Worm (Caenorhabditis elegans): ENCODE measurements around the gene Y75B12B.10.

The Y75B12B.10 gene

ce11 chrV:15199768-15200167, at the start of gene Y75B12B.10:
Gene Y75B12B.10 (plus strand): TSS chrV:15200068.
- TF ChIP-seq unc-62 (GFP tag; optimal IDR thresholded peaks at IDR 0.05) = no peak

- TF ChIP-seq unc-62 (GFP tag; optimal IDR thresholded peaks at IDR 0.05) = no peak
Measured at ce11 chrV:15150176-15150575, 49.7 kb upstream of the Y75B12B.10 start.

- no peak for TF ChIP-seq unc-62 (GFP tag; optimal IDR thresholded peaks at IDR 0.05)
Measured at ce11 chrV:15150661-15151060, 49.2 kb upstream of the Y75B12B.10 start, which contains the start of gene T09F5.2. Gene T09F5.2 (plus strand): TSS chrV:15150961.

ce11 chrV:15152010-15152409, 47.9 kb upstream of the Y75B12B.10 start:
- TF ChIP-seq unc-62 (GFP tag; optimal IDR thresholded peaks at IDR 0.05) = no peak

- TF ChIP-seq unc-62 (GFP tag; optimal IDR thresholded peaks at IDR 0.05) = no peak
Measured at ce11 chrV:15153277-15153676, 46.6 kb upstream of the Y75B12B.10 start, which contains the start of gene srh-55. Gene srh-55 (plus strand): TSS chrV:15153577.

DNA sequence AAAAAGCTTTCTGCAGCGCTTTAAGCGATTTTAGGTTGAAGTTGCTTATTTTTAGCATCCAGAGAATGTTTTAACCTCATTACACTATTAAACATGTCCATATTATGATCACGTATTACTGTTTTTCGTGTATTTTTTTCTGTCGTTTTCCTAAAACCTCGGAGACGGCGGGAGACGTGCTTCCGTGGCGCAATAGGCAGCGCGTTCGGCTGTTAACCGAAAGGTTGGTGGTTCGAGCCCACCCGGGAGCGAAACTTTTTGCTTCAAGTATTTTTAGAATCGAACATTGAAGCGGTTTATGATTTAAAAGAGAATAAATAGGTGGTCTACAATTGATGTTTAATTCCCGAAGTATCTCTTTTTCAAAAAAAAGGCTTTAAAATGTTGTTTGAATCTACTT, 43.4 kb upstream of the Y75B12B.10 start:
- no peak for TF ChIP-seq unc-62 (GFP tag; optimal IDR thresholded peaks at IDR 0.05)

- no peak for TF ChIP-seq unc-62 (GFP tag; optimal IDR thresholded peaks at IDR 0.05)
Measured at ce11 chrV:15158691-15159090, 41.2 kb upstream of the Y75B12B.10 start, which contains the start of gene str-45. Gene str-45 (plus strand): TSS chrV:15158991.

- no peak for TF ChIP-seq unc-62 (GFP tag; optimal IDR thresholded peaks at IDR 0.05)
Measured at ce11 chrV:15162697-15163096, 37.2 kb upstream of the Y75B12B.10 start, which contains the start of gene srz-11. Gene srz-11 (plus strand): TSS chrV:15163082.

DNA sequence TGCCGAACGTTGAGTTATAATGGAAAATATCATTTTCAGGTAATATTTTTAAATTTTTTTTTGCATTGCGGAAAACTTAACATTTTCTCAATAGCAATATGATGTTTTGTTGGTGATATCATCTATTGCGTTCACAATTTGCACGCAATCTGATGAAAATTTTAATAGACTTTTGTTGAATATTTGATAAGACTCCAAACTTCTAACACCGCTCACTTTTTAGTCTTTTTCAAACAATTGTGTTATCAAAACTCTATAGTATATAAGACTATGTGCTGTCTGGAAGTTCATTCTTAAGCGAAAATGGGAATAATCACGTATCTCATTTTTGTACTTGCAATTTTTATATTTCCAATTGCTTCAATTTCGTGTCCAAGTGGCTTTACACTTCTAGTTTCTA, 24.4 kb upstream of the Y75B12B.10 start, which contains the start of gene clec-47:
clec-47 (plus strand) TSS at position 301 of the 400 bp plus-strand sequence.
- TF ChIP-seq unc-62 (GFP tag; optimal IDR thresholded peaks at IDR 0.05) = no peak

DNA sequence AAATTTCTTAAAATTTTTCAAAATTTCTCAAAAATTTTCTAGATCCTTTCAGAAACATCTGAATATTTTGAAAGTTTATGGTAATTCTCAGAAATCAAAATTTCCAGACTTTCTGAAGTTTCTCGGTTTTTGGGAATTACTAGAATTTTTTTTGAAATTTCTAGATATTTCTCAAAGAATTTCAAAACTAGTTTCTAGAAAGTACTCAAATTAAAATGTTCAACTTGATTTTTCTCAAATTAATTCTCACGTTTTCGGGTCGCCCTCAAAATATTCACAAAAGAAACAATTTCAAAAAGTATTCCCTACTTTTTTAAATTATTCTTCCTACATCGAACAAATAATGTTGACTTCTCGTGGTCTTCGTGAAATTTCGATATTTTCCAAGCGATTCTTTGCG, 20.1 kb upstream of the Y75B12B.10 start, which contains the start of gene T09F5.10:
T09F5.10 (plus strand) TSS at position 301 of the 400 bp plus-strand sequence.
- no peak for TF ChIP-seq unc-62 (GFP tag; optimal IDR thresholded peaks at IDR 0.05)

ce11 chrV:15181899-15182298, 18.0 kb upstream of the Y75B12B.10 start:
- TF ChIP-seq unc-62 (GFP tag; optimal IDR thresholded peaks at IDR 0.05) = no peak

ce11 chrV:15182407-15182806, 17.5 kb upstream of the Y75B12B.10 start, which contains the start of gene fbxa-84:
Gene fbxa-84 (plus strand): TSS chrV:15182440.
- no peak for TF ChIP-seq unc-62 (GFP tag; optimal IDR thresholded peaks at IDR 0.05)

ce11 chrV:15184097-15185040, 15.5 kb upstream of the Y75B12B.10 start, which contains the start of gene Y75B12B.1:
Gene Y75B12B.1 (plus strand): TSS chrV:15184699.
- no peak for TF ChIP-seq unc-62 (GFP tag; optimal IDR thresholded peaks at IDR 0.05)

- TF ChIP-seq unc-62 (GFP tag; optimal IDR thresholded peaks at IDR 0.05) = no peak
Measured at ce11 chrV:15186259-15186927, 13.5 kb upstream of the Y75B12B.10 start, which contains the start of gene Y75B12B.3. Gene Y75B12B.3 (minus strand): TSS chrV:15186279.

DNA sequence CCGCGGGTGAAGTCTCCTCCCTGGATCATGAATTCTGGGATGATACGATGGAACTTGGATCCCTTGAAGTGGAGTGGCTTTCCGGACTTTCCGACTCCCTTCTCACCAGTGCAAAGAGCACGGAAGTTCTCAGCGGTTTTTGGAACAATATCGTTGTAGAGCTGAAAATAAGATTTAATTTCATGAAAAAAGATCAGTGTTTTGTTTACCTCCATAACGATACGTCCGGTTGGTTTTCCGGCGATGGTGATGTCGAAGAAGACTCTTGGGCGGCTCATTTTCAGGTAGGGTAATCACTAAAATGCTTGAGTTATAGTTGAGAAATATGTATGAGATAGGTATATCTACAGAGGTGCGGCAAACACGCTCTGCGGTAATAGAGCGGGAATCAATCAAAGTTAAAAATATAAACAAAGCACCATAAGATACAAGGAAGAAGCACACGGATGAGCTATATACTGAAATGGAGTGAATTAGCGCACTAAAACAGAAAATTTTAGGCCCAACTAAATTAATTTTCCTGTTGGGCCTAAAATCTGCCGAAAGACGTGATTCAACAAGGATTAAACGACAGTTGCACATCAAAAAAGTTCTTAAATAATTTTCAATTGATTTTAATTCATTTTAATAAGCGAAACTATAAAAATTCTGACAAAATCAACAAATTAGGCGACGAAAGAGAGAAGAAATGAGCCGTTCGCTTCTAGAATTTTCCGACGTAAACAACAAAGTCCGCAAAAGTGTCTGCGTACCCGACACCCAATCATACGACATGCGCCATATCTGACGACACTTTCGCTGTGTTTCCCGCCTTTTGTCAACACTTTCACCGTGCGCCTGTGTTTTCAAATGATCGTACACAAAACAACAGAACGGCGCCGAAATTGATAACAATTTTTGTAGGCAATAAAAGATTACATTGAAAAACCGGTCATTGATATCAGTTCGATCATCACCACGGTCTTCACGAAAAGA, 12.5 kb upstream of the Y75B12B.10 start, which contains the start of the genes cyn-7 and bath-36:
cyn-7 (minus strand) TSS at position 296 of the 975 bp plus-strand sequence.
bath-36 (plus strand) TSS at position 806 of the 975 bp plus-strand sequence.
- no peak for TF ChIP-seq unc-62 (GFP tag; optimal IDR thresholded peaks at IDR 0.05)
